Worm (Caenorhabditis elegans): ENCODE measurements around the gene sas-4.

The sas-4 gene

ce11 chrIII:8298216-8298920 is 20.0 kb downstream of the sas-4 start:
- peak; percentile 79 for TF ChIP-seq cnd-1 (tag; optimal IDR thresholded peaks at IDR 0.05)
- TF ChIP-seq unc-62 (GFP tag; optimal IDR thresholded peaks at IDR 0.05), result peak; percentile 3
- TF ChIP-seq mls-2 (tag; optimal IDR thresholded peaks at IDR 0.05), result peak; percentile 24
- peak; percentile 93 for TF ChIP-seq zip-8 (tag; optimal IDR thresholded peaks at IDR 0.05)
- no peak for TF ChIP-seq unc-39 (tag; optimal IDR thresholded peaks at IDR 0.05)
- peak; percentile 35 for TF ChIP-seq sptf-1 (tag; optimal IDR thresholded peaks at IDR 0.05)
- TF ChIP-seq nhr-2 (tag; optimal IDR thresholded peaks at IDR 0.05), result peak; percentile 90
- no peak for TF ChIP-seq ceh-83 (GFP tag; optimal IDR thresholded peaks at IDR 0.05)

- no peak for TF ChIP-seq ztf-11 (tag; optimal IDR thresholded peaks at IDR 0.05)
- peak; percentile 77 for TF ChIP-seq unc-62 (GFP tag; optimal IDR thresholded peaks at IDR 0.05)
- TF ChIP-seq lsy-2 (tag; optimal IDR thresholded peaks at IDR 0.05), result no peak
- peak; percentile 13 for TF ChIP-seq zip-8 (tag; optimal IDR thresholded peaks at IDR 0.05)
- no peak for TF ChIP-seq elt-1 (tag; optimal IDR thresholded peaks at IDR 0.05; ENCODE audit: borderline replicate concordance, insufficient read depth)
- TF ChIP-seq ceh-43 (GFP tag; optimal IDR thresholded peaks at IDR 0.05), result no peak
- TF ChIP-seq tbx-8 (GFP tag; optimal IDR thresholded peaks at IDR 0.05), result no peak
- peak; percentile 44 for TF ChIP-seq blmp-1 (tag; optimal IDR thresholded peaks at IDR 0.05)
Measured at ce11 chrIII:8293260-8293659, 25.1 kb downstream of the sas-4 start.

- TF ChIP-seq elt-1 (tag; optimal IDR thresholded peaks at IDR 0.05; ENCODE audit: borderline replicate concordance, insufficient read depth) (peak; percentile 11), lsy-2 (tag; optimal IDR thresholded peaks at IDR 0.05) (no peak), unc-39 (tag; optimal IDR thresholded peaks at IDR 0.05) (no peak), ces-1 (GFP tag; optimal IDR thresholded peaks at IDR 0.05) (no peak), blmp-1 (tag; optimal IDR thresholded peaks at IDR 0.05) (no peak), ham-2 (GFP tag; optimal IDR thresholded peaks at IDR 0.05) (no peak), ztf-11 (tag; optimal IDR thresholded peaks at IDR 0.05) (no peak), unc-62 (GFP tag; optimal IDR thresholded peaks at IDR 0.05) (peak; percentile 11), flh-1 (GFP tag; optimal IDR thresholded peaks at IDR 0.05) (no peak), nhr-2 (tag; optimal IDR thresholded peaks at IDR 0.05) (no peak), nhr-28 (tag; optimal IDR thresholded peaks at IDR 0.05) (no peak), sptf-1 (tag; optimal IDR thresholded peaks at IDR 0.05) (no peak), drap-1 (GFP tag; optimal IDR thresholded peaks at IDR 0.05) (no peak), mep-1 (tag; optimal IDR thresholded peaks at IDR 0.05) (no peak), elt-3 (tag; optimal IDR thresholded peaks at IDR 0.05) (peak; percentile 22), tbx-8 (GFP tag; optimal IDR thresholded peaks at IDR 0.05) (no peak)
Measured at ce11 chrIII:8291268-8292032, 26.9 kb downstream of the sas-4 start.

ce11 chrIII:8289181-8289580 is 29.2 kb downstream of the sas-4 start:
- TF ChIP-seq nhr-12 (tag; optimal IDR thresholded peaks at IDR 0.05) (no peak), mab-5 (tag; optimal IDR thresholded peaks at IDR 0.05) (no peak), sptf-1 (tag; optimal IDR thresholded peaks at IDR 0.05) (no peak), elt-3 (tag; optimal IDR thresholded peaks at IDR 0.05) (no peak), lin-32 (GFP tag; optimal IDR thresholded peaks at IDR 0.05) (no peak), mls-2 (tag; optimal IDR thresholded peaks at IDR 0.05) (no peak), lin-13 (tag; optimal IDR thresholded peaks at IDR 0.05) (no peak), ceh-83 (GFP tag; optimal IDR thresholded peaks at IDR 0.05) (no peak), tbx-8 (GFP tag; optimal IDR thresholded peaks at IDR 0.05) (no peak), ces-1 (GFP tag; optimal IDR thresholded peaks at IDR 0.05) (peak; percentile 95), elt-1 (tag; optimal IDR thresholded peaks at IDR 0.05; ENCODE audit: borderline replicate concordance, insufficient read depth) (peak; percentile 43), ham-2 (GFP tag; optimal IDR thresholded peaks at IDR 0.05) (no peak), unc-39 (tag; optimal IDR thresholded peaks at IDR 0.05) (no peak), flh-1 (GFP tag; optimal IDR thresholded peaks at IDR 0.05) (no peak)

ce11 chrIII:8287519-8287918 is 30.9 kb downstream of the sas-4 start:
- TF ChIP-seq ceh-39 (tag; optimal IDR thresholded peaks at IDR 0.05) (no peak), snpc-4 (tag; optimal IDR thresholded peaks at IDR 0.05) (no peak), unc-120 (tag; optimal IDR thresholded peaks at IDR 0.05; ENCODE audit: poor library complexity, severe bottlenecking) (peak; percentile 66), sptf-1 (tag; optimal IDR thresholded peaks at IDR 0.05) (peak; percentile 27), elt-3 (tag; optimal IDR thresholded peaks at IDR 0.05) (no peak), ceh-83 (GFP tag; optimal IDR thresholded peaks at IDR 0.05) (no peak), ces-1 (GFP tag; optimal IDR thresholded peaks at IDR 0.05) (no peak), mls-2 (tag; optimal IDR thresholded peaks at IDR 0.05) (no peak)
